Worm (Caenorhabditis elegans): Measurements from ENCODE around the gene mlc-7.

The mlc-7 gene

ce11 chrIII:13778816-13779215 lies 27.6 kb downstream of the mlc-7 start:
- TF ChIP-seq ceh-82 (tag; optimal IDR thresholded peaks at IDR 0.05) (no peak), lin-15B (tag; optimal IDR thresholded peaks at IDR 0.05) (no peak), eor-1 (tag; optimal IDR thresholded peaks at IDR 0.05) (peak in 1 of 2 experiments; percentile 73), nhr-11 (tag; optimal IDR thresholded peaks at IDR 0.05) (no peak), ceh-28 (tag; optimal IDR thresholded peaks at IDR 0.05) (no peak), mml-1 (tag; optimal IDR thresholded peaks at IDR 0.05) (no peak), ztf-11 (tag; optimal IDR thresholded peaks at IDR 0.05) (no peak), zag-1 (tag; optimal IDR thresholded peaks at IDR 0.05) (no peak), aly-2 (tag; optimal IDR thresholded peaks at IDR 0.05) (no peak), nhr-77 (tag; optimal IDR thresholded peaks at IDR 0.05) (no peak), ZK546.5 (tag; optimal IDR thresholded peaks at IDR 0.05) (peak; percentile 30), skn-1 (tag; optimal IDR thresholded peaks at IDR 0.05) (no peak), nfya-1 (tag; optimal IDR thresholded peaks at IDR 0.05; ENCODE audit: insufficient read depth) (no peak), elt-2 (tag; optimal IDR thresholded peaks at IDR 0.05) (no peak), nhr-76 (tag; optimal IDR thresholded peaks at IDR 0.05) (peak; percentile 37)

ce11 chrIII:13779360-13780093 lies 28.3 kb downstream of the mlc-7 start:
- TF ChIP-seq nfya-1 (tag; optimal IDR thresholded peaks at IDR 0.05; ENCODE audit: insufficient read depth) (no peak), lsy-12 (tag; optimal IDR thresholded peaks at IDR 0.05) (peak; percentile 34)

ce11 chrIII:13780199-13780706 lies 29.0 kb downstream of the mlc-7 start, which contains the start of gene pot-3:
Gene pot-3 (plus strand): TSS chrIII:13780215.
- TF ChIP-seq lin-15B (tag; optimal IDR thresholded peaks at IDR 0.05) (no peak), nhr-43 (tag; optimal IDR thresholded peaks at IDR 0.05; ENCODE audit: poor library complexity, severe bottlenecking) (peak; percentile 62), nhr-28 (tag; optimal IDR thresholded peaks at IDR 0.05) (no peak), snpc-4 (tag; optimal IDR thresholded peaks at IDR 0.05) (no peak), nfya-1 (tag; optimal IDR thresholded peaks at IDR 0.05; ENCODE audit: insufficient read depth) (no peak), ztf-11 (tag; optimal IDR thresholded peaks at IDR 0.05) (peak; percentile 49), fos-1 (tag; optimal IDR thresholded peaks at IDR 0.05) (no peak), nhr-67 (tag; optimal IDR thresholded peaks at IDR 0.05) (no peak), sea-2 (GFP tag; optimal IDR thresholded peaks at IDR 0.05) (peak; percentile 17), unc-62 (GFP tag; optimal IDR thresholded peaks at IDR 0.05) (no peak), elt-3 (tag; optimal IDR thresholded peaks at IDR 0.05) (peak in 1 of 3 experiments; percentile 28)
